Fruit fly (Drosophila melanogaster): ENCODE measurements around the gene CRMP.
A peak's percentile ranks its signal among the peaks of the same experiment; 100 is the strongest.

The CRMP gene

dm6 chr3R:5624115-5624878, 53.4 kb downstream of the CRMP start, which contains the start of the genes Dph4, Spec2 and RpL13A (continued):
- TF ChIP-seq ewg (GFP tag; optimal IDR thresholded peaks at IDR 0.05) (peak; percentile 93), ind (GFP tag; optimal IDR thresholded peaks at IDR 0.05) (peak; percentile 75), Ada2b (GFP tag; IDR thresholded peaks at IDR 0.05) (no peak), fd96Cb (tag; optimal IDR thresholded peaks at IDR 0.05) (peak; percentile 69), CG11398 (GFP tag; optimal IDR thresholded peaks at IDR 0.05) (peak; percentile 92), NC2α (GFP tag; optimal IDR thresholded peaks at IDR 0.05) (peak; percentile 78), Med (GFP tag) (peak; percentile 99), CG6791 (GFP tag; IDR thresholded peaks at IDR 0.05; ENCODE audit: partially characterized antibody) (no peak), BtbVII (GFP tag; optimal IDR thresholded peaks at IDR 0.05) (peak; percentile 94), sisA (GFP tag; IDR thresholded peaks at IDR 0.05) (no peak), CG11723 (GFP tag; optimal IDR thresholded peaks at IDR 0.05) (peak; percentile 93), bowl (GFP tag; IDR thresholded peaks at IDR 0.05) (no peak), CG10267 (tag; optimal IDR thresholded peaks at IDR 0.05) (peak; percentile 90), klu (GFP tag; IDR thresholded peaks at IDR 0.05) (no peak), Oaz (GFP tag; IDR thresholded peaks at IDR 0.05) (no peak), kah (GFP tag; optimal IDR thresholded peaks at IDR 0.05) (peak; percentile 80), CG17912 (GFP tag; optimal IDR thresholded peaks at IDR 0.05) (peak; percentile 99), fd64A (GFP tag; optimal IDR thresholded peaks at IDR 0.05) (peak; percentile 95), CG12071 (GFP tag; optimal IDR thresholded peaks at IDR 0.05) (peak; percentile 95), Fer3 (tag; optimal IDR thresholded peaks at IDR 0.05) (peak; percentile 92), MESR4 (GFP tag; optimal IDR thresholded peaks at IDR 0.05) (peak; percentile 100), yki (optimal IDR thresholded peaks at IDR 0.05) (no peak), CG13624 (GFP tag; optimal IDR thresholded peaks at IDR 0.05) (peak; percentile 95), E2f1 (GFP tag; IDR thresholded peaks at IDR 0.05) (no peak), rib (GFP tag; IDR thresholded peaks at IDR 0.05) (no peak), CG8388 (GFP tag; optimal IDR thresholded peaks at IDR 0.05) (peak; percentile 85), Bgb (GFP tag; IDR thresholded peaks at IDR 0.05; ENCODE audit: partially characterized antibody) (no peak), al (GFP tag; IDR thresholded peaks at IDR 0.05) (no peak), CG9797 (GFP tag; optimal IDR thresholded peaks at IDR 0.05) (peak; percentile 98), CG17568 (GFP tag; optimal IDR thresholded peaks at IDR 0.05) (peak; percentile 88), pho (GFP tag; optimal IDR thresholded peaks at IDR 0.05) (peak; percentile 93), CG33557 (GFP tag; optimal IDR thresholded peaks at IDR 0.05) (peak; percentile 91), Drgx (GFP tag; IDR thresholded peaks at IDR 0.05) (no peak), CG14667 (GFP tag; IDR thresholded peaks at IDR 0.05) (no peak), sqz (GFP tag; optimal IDR thresholded peaks at IDR 0.05) (peak; percentile 82), cato (GFP tag; optimal IDR thresholded peaks at IDR 0.05; ENCODE audit: borderline replicate concordance) (peak; percentile 76), Hsf (GFP tag; optimal IDR thresholded peaks at IDR 0.05) (peak; percentile 87), psq (GFP tag; optimal IDR thresholded peaks at IDR 0.05) (peak; percentile 81), CG6175 (GFP tag; IDR thresholded peaks at IDR 0.05) (no peak), ken (GFP tag; IDR thresholded peaks at IDR 0.05) (no peak), Deaf1 (tag; optimal IDR thresholded peaks at IDR 0.05) (peak; percentile 69), Stat92E (GFP tag; optimal IDR thresholded peaks at IDR 0.05) (peak in 1 of 3 experiments; percentile 59), dati (GFP tag; IDR thresholded peaks at IDR 0.05) (no peak), Aef1 (GFP tag; IDR thresholded peaks at IDR 0.05) (no peak), sd (tag; optimal IDR thresholded peaks at IDR 0.05) (no peak), Atf6 (GFP tag; IDR thresholded peaks at IDR 0.05) (no peak), CG15269 (tag; optimal IDR thresholded peaks at IDR 0.05) (peak; percentile 82), grau (tag; optimal IDR thresholded peaks at IDR 0.05) (peak; percentile 85), gce (GFP tag; IDR thresholded peaks at IDR 0.05) (no peak), pb (GFP tag; optimal IDR thresholded peaks at IDR 0.05) (peak; percentile 95)
